Fruit fly (Drosophila melanogaster) whole organism, embryonic: ENCODE data around the gene Mo25.
A peak's percentile ranks its signal among the peaks of the same experiment; 100 is the strongest.

Source experiments
- Abd-B ChIP-seq: fragments of 200-800 bp; sonication (Bioruptor generic); optimal IDR thresholded peaks from 2 replicates; lab custom pipeline; 2018; ENCODE audit warnings: missing biosample characterization, mild to moderate bottlenecking, missing genetic modification characterization, moderate library complexity
- Bgb ChIP-seq: fragments of 200-800 bp; sonication (Bioruptor generic); IDR thresholded peaks from 2 replicates; pipeline ENCODE4 v1.3.6; 2022; ENCODE audit warnings: missing biosample characterization, missing genetic modification characterization; ENCODE audit not compliant: partially characterized antibody
- CG10431 ChIP-seq: fragments of 200-800 bp; sonication (Bioruptor generic); optimal IDR thresholded peaks from 3 replicates; lab custom pipeline; 2018; ENCODE audit warnings: missing biosample characterization, mild to moderate bottlenecking, missing genetic modification characterization
- CG10543 ChIP-seq: fragments of 200-800 bp; sonication (Bioruptor generic); optimal IDR thresholded peaks from 3 replicates; lab custom pipeline; 2017; ENCODE audit warnings: missing biosample characterization, mild to moderate bottlenecking, missing genetic modification characterization, moderate library complexity
- CG11695 ChIP-seq: fragments of 200-800 bp; sonication (Bioruptor generic); IDR thresholded peaks from 3 replicates; pipeline ENCODE4 v1.3.6; 2022; ENCODE audit warnings: missing biosample characterization, missing genetic modification characterization
- CG12769 ChIP-seq: fragments of 200-800 bp; sonication (Bioruptor generic); optimal IDR thresholded peaks from 2 replicates; lab custom pipeline; 2019; ENCODE audit warnings: missing biosample characterization, mild to moderate bottlenecking, missing genetic modification characterization, moderate library complexity
- CG13296 ChIP-seq: fragments of 200-800 bp; sonication (Bioruptor generic); optimal IDR thresholded peaks from 3 replicates; lab custom pipeline; 2018; ENCODE audit warnings: missing biosample characterization, mild to moderate bottlenecking, missing genetic modification characterization
- CG15269 ChIP-seq: fragments of 200-800 bp; sonication (Bioruptor generic); optimal IDR thresholded peaks from 2 replicates; lab custom pipeline; 2018; ENCODE audit warnings: missing biosample characterization, mild to moderate bottlenecking, missing genetic modification characterization, moderate library complexity
- CG1603 ChIP-seq: fragments of 200-800 bp; sonication (Bioruptor generic); optimal IDR thresholded peaks from 2 replicates; lab custom pipeline; 2019; ENCODE audit warnings: missing biosample characterization, mild to moderate bottlenecking, missing genetic modification characterization, moderate library complexity
- CG17186 ChIP-seq: fragments of 200-800 bp; sonication (Bioruptor generic); optimal IDR thresholded peaks from 3 replicates; lab custom pipeline; 2017; ENCODE audit warnings: missing biosample characterization, missing genetic modification reagents, missing genetic modification characterization
- CG2199 ChIP-seq: fragments of 200-800 bp; sonication (Bioruptor generic); IDR thresholded peaks from 3 replicates; pipeline ENCODE4 v1.3.6; 2022; ENCODE audit warnings: missing biosample characterization, missing genetic modification characterization
- CG30403 ChIP-seq: fragments of 200-800 bp; sonication (Bioruptor generic); optimal IDR thresholded peaks from 3 replicates; lab custom pipeline; 2016; ENCODE audit warnings: missing biosample characterization, missing genetic modification characterization
- CG31224 ChIP-seq: fragments of 200-800 bp; sonication (Bioruptor generic); IDR thresholded peaks from 2 replicates; pipeline ENCODE4 v1.3.6; 2022; ENCODE audit warnings: missing biosample characterization, missing genetic modification characterization
- CG42726 ChIP-seq: fragments of 200-800 bp; sonication (Bioruptor generic); IDR thresholded peaks from 2 replicates; pipeline ENCODE4 v1.3.6; 2022; ENCODE audit warnings: missing biosample characterization, missing genetic modification characterization; ENCODE audit not compliant: partially characterized antibody
- CG4328 ChIP-seq: fragments of 200-800 bp; sonication (Bioruptor generic); optimal IDR thresholded peaks from 3 replicates; lab custom pipeline; 2017; ENCODE audit warnings: missing biosample characterization, missing genetic modification reagents, missing genetic modification characterization
- CG8478 ChIP-seq: fragments of >200 bp; optimal IDR thresholded peaks from 2 replicates; lab custom pipeline; 2018
- CG9215 ChIP-seq: fragments of 200-800 bp; sonication (Bioruptor generic); IDR thresholded peaks from 2 replicates; pipeline ENCODE4 v1.3.6; 2022; ENCODE audit warnings: missing biosample characterization, missing genetic modification characterization
- CG9817 ChIP-seq: fragments of 200-800 bp; sonication (Bioruptor generic); optimal IDR thresholded peaks from 2 replicates; lab custom pipeline; 2018; ENCODE audit warnings: missing biosample characterization, mild to moderate bottlenecking, missing genetic modification characterization, moderate library complexity
- Dfd ChIP-seq, 2 experiments: fragments of >200 bp; optimal IDR thresholded peaks; 2 replicates each; lab custom pipeline; 2017; ENCODE audit warnings: missing biosample characterization in 2 of 2, missing genetic modification characterization in 2 of 2
- ERR ChIP-seq: fragments of 200-800 bp; sonication (Bioruptor generic); optimal IDR thresholded peaks from 2 replicates; lab custom pipeline; 2016; ENCODE audit warnings: missing biosample characterization, missing genetic modification characterization
- HLH4C ChIP-seq: fragments of 200-800 bp; sonication (Bioruptor generic); IDR thresholded peaks from 3 replicates; pipeline ENCODE4 v1.3.6; 2022; ENCODE audit warnings: missing biosample characterization, missing genetic modification characterization; ENCODE audit not compliant: partially characterized antibody
- HmgZ ChIP-seq: fragments of 200-800 bp; sonication (Bioruptor generic); optimal IDR thresholded peaks from 2 replicates; lab custom pipeline; 2018; ENCODE audit warnings: missing biosample characterization, mild to moderate bottlenecking, missing genetic modification characterization
- Hmx ChIP-seq: fragments of 200-800 bp; sonication (Bioruptor generic); optimal IDR thresholded peaks from 2 replicates; lab custom pipeline; 2016; ENCODE audit warnings: missing biosample characterization, missing genetic modification characterization
- Nf-YA ChIP-seq: fragments of 200-800 bp; sonication (Bioruptor generic); IDR thresholded peaks from 2 replicates; pipeline ENCODE4 v1.3.6; 2022; ENCODE audit warnings: missing biosample characterization, missing genetic modification characterization
- Rfx ChIP-seq: fragments of 200-800 bp; sonication (Bioruptor generic); IDR thresholded peaks from 2 replicates; pipeline ENCODE4 v1.3.6; 2022; ENCODE audit warnings: missing biosample characterization, missing genetic modification characterization
- Sry-β ChIP-seq: fragments of 200-800 bp; sonication (Bioruptor generic); optimal IDR thresholded peaks from 2 replicates; lab custom pipeline; 2018; ENCODE audit warnings: missing biosample characterization, mild to moderate bottlenecking, missing genetic modification characterization, moderate library complexity
- Ssrp ChIP-seq: fragments of 200-800 bp; sonication (Bioruptor generic); optimal IDR thresholded peaks from 2 replicates; lab custom pipeline; 2018; ENCODE audit warnings: missing biosample characterization, mild to moderate bottlenecking, missing genetic modification characterization, moderate library complexity
- bsh ChIP-seq, 2 experiments: fragments of 200-800 bp; sonication (Bioruptor generic); optimal IDR thresholded peaks; 2 replicates each; lab custom pipeline; 2017 to 2018; ENCODE audit warnings: mild to moderate bottlenecking in 2 of 2, missing biosample characterization in 2 of 2, missing genetic modification characterization in 2 of 2, moderate library complexity in 1 of 2
- btn ChIP-seq: fragments of 200-800 bp; sonication (Bioruptor generic); optimal IDR thresholded peaks from 2 replicates; lab custom pipeline; 2016; ENCODE audit warnings: missing biosample characterization, missing genetic modification characterization
- cg ChIP-seq: fragments of 200-800 bp; sonication (Bioruptor generic); optimal IDR thresholded peaks from 3 replicates; lab custom pipeline; 2019; ENCODE audit warnings: missing biosample characterization, mild to moderate bottlenecking, missing genetic modification characterization, moderate library complexity
- chn ChIP-seq: fragments of 200-800 bp; sonication (Bioruptor generic); optimal IDR thresholded peaks from 2 replicates; lab custom pipeline; 2016; ENCODE audit warnings: missing biosample characterization, missing genetic modification characterization
- en ChIP-seq: fragments of 200-800 bp; sonication (Bioruptor generic); optimal IDR thresholded peaks from 2 replicates; lab custom pipeline; 2016; ENCODE audit warnings: missing biosample characterization, missing genetic modification characterization
- grau ChIP-seq: fragments of 200-800 bp; optimal IDR thresholded peaks from 3 replicates; lab custom pipeline; 2019; ENCODE audit warnings: missing biosample characterization, mild to moderate bottlenecking, missing genetic modification characterization, moderate library complexity
- kay ChIP-seq: fragments of 200-800 bp; sonication (Bioruptor generic); optimal IDR thresholded peaks from 2 replicates; lab custom pipeline; 2016; ENCODE audit warnings: missing biosample characterization, missing genetic modification characterization
- nmo ChIP-seq: fragments of 200-800 bp; sonication (Bioruptor generic); optimal IDR thresholded peaks from 2 replicates; lab custom pipeline; 2018; ENCODE audit warnings: missing biosample characterization, mild to moderate bottlenecking, missing genetic modification characterization, moderate library complexity
- nom ChIP-seq: fragments of 200-800 bp; sonication (Bioruptor generic); optimal IDR thresholded peaks from 2 replicates; lab custom pipeline; 2017; ENCODE audit warnings: missing biosample characterization, missing genetic modification characterization, mild to moderate bottlenecking, moderate library complexity, missing genetic modification reagents
- pb ChIP-seq: fragments of 200-800 bp; sonication (Bioruptor generic); optimal IDR thresholded peaks from 3 replicates; lab custom pipeline; 2016; ENCODE audit warnings: missing biosample characterization, missing genetic modification characterization
- pho ChIP-seq: fragments of 200-800 bp; sonication (Bioruptor generic); optimal IDR thresholded peaks from 2 replicates; lab custom pipeline; 2016; ENCODE audit warnings: missing biosample characterization, missing genetic modification characterization
- pnt ChIP-seq: fragments of 200-800 bp; sonication (Bioruptor generic); optimal IDR thresholded peaks from 3 replicates; lab custom pipeline; 2016; ENCODE audit warnings: missing biosample characterization, missing genetic modification characterization
- pros ChIP-seq: fragments of 200-800 bp; sonication (Bioruptor generic); optimal IDR thresholded peaks from 3 replicates; lab custom pipeline; 2019; ENCODE audit warnings: missing biosample characterization, mild to moderate bottlenecking, missing genetic modification characterization, moderate library complexity
- pzg ChIP-seq: fragments of 200-800 bp; sonication (Bioruptor generic); optimal IDR thresholded peaks from 3 replicates; lab custom pipeline; 2018; ENCODE audit warnings: missing biosample characterization, mild to moderate bottlenecking, missing genetic modification characterization, moderate library complexity
- row ChIP-seq: fragments of 200-800 bp; sonication (Bioruptor generic); IDR thresholded peaks from 3 replicates; pipeline ENCODE4 v1.3.6; 2022; ENCODE audit warnings: missing biosample characterization, missing genetic modification characterization
- run ChIP-seq: fragments of 200-800 bp; sonication (Bioruptor generic); optimal IDR thresholded peaks from 3 replicates; lab custom pipeline; 2018; ENCODE audit warnings: missing biosample characterization, mild to moderate bottlenecking, missing genetic modification characterization
- sc ChIP-seq, 3 experiments: fragments of >200 bp in 2 of 3; fragments of 200-800 bp in 1 of 3; sonication (Bioruptor generic) in 1 of 3; optimal IDR thresholded peaks; 2 replicates in 2 of 3; 3 replicates in 1 of 3; lab custom pipeline; 2017; ENCODE audit warnings: mild to moderate bottlenecking in 1 of 3, missing biosample characterization in 1 of 3, missing genetic modification characterization in 1 of 3, missing genetic modification reagents in 1 of 3
- schlank ChIP-seq: fragments of 200-800 bp; sonication (Bioruptor generic); optimal IDR thresholded peaks from 2 replicates; lab custom pipeline; 2018; ENCODE audit warnings: missing biosample characterization, mild to moderate bottlenecking, missing genetic modification characterization
- sens ChIP-seq: fragments of 200-800 bp; sonication (Bioruptor generic); peaks from one replicate; lab custom pipeline; 2016; ENCODE audit warnings: missing biosample characterization, missing genetic modification characterization
- shn ChIP-seq: fragments of 200-800 bp; sonication (Bioruptor generic); optimal IDR thresholded peaks from 3 replicates; lab custom pipeline; 2016; ENCODE audit warnings: missing biosample characterization, missing genetic modification characterization
- unc-4 ChIP-seq: fragments of 200-800 bp; sonication (Bioruptor generic); IDR thresholded peaks from 2 replicates; pipeline ENCODE4 v1.3.6; 2022; ENCODE audit warnings: missing biosample characterization, missing genetic modification characterization; ENCODE audit not compliant: partially characterized antibody
- z ChIP-seq: fragments of 200-800 bp; sonication (Bioruptor generic); IDR thresholded peaks from 3 replicates; pipeline ENCODE4 v1.3.6; 2022; ENCODE audit warnings: missing biosample characterization, missing genetic modification characterization

Mo25 gene

DNA sequence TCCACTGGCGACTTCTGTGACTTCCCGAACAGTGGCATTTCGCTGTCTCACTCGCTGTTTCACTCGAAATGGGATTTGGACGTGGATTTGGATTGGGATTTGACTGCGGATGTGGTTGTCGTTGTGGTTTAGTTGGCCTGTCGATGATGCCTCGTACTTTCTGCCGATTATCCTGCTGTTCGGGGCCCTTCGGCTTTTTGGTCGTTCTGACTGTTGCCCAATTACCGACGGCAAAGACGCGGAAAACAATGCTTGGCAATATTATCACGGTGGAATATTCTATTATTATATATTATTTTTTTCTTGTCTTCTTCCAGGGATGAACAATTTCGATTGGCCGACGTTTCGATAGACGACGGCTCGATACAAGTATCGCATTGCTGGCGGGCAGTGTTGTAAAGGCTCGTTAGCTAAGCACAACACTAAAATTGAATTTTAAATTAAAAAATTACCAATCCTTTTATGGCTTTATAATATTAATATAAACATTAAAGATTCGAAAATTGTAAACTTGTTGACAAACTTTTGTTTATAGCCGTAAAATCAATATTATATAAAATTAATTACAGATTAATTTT is at the start of gene Mo25 (continued):
- TF ChIP-seq CG17186 (GFP tag; lab: Kevin White, UChicago) = no peak
- TF ChIP-seq pros (GFP tag; lab: Kevin White, UChicago) = no peak
- peak; percentile 44 for TF ChIP-seq CG13296 (GFP tag; lab: Kevin White, UChicago)
- TF ChIP-seq CG42726 (GFP tag; lab: Robert Waterston, UW) = peak; percentile 47; the same call in 1 of the 2 replicates
- no peak for TF ChIP-seq pho
- TF ChIP-seq Ssrp (tag; lab: Kevin White, UChicago) = no peak
- no peak for TF ChIP-seq CG11695 (GFP tag; lab: Robert Waterston, UW)
- TF ChIP-seq CG9215 (GFP tag; lab: Robert Waterston, UW) = no peak
- TF ChIP-seq CG10431 = peak; percentile 26
- no peak for TF ChIP-seq kay (GFP tag; lab: Kevin White, UChicago)
- TF ChIP-seq btn (GFP tag; lab: Kevin White, UChicago) = no peak
- TF ChIP-seq nmo (GFP tag; lab: Kevin White, UChicago) = peak; percentile 40
- TF ChIP-seq cg (GFP tag; lab: Kevin White, UChicago) = no peak
- TF ChIP-seq pzg (GFP tag; lab: Kevin White, UChicago) = peak; percentile 80
- peak; percentile 20 for TF ChIP-seq chn (GFP tag; lab: Kevin White, UChicago)
- TF ChIP-seq CG4328 = peak; percentile 7
- TF ChIP-seq CG8478 (lab: Kevin White, UChicago) = no peak
- TF ChIP-seq grau (tag; lab: Kevin White, UChicago) = peak; percentile 50
- TF ChIP-seq Nf-YA (GFP tag; lab: Robert Waterston, UW) = no peak
- TF ChIP-seq CG1603 (tag; lab: Kevin White, UChicago) = peak; percentile 49
- no peak for TF ChIP-seq schlank
- TF ChIP-seq Dfd (GFP tag; optimal IDR thresholded peaks at IDR 0.05; lab: Kevin White, UChicago) = no peak
- TF ChIP-seq unc-4 = peak; percentile 81
- peak; percentile 77 for TF ChIP-seq Rfx
- no peak for TF ChIP-seq shn (GFP tag; lab: Kevin White, UChicago)
- no peak for TF ChIP-seq pnt (GFP tag; lab: Kevin White, UChicago)
- TF ChIP-seq Bgb (GFP tag; lab: Robert Waterston, UW) = peak; percentile 83
- TF ChIP-seq pb (GFP tag; lab: Kevin White, UChicago) = no peak
- peak; percentile 23 for TF ChIP-seq CG9817 (tag; lab: Kevin White, UChicago)
- peak; percentile 56 for TF ChIP-seq CG30403 (GFP tag; lab: Kevin White, UChicago)
- TF ChIP-seq row = peak; percentile 58; the same call in 2 of the 3 replicates
- TF ChIP-seq CG10543 (GFP tag; lab: Kevin White, UChicago) = no peak
- peak in 1 of 2 experiments; percentile 18 for TF ChIP-seq bsh (GFP tag; optimal IDR thresholded peaks at IDR 0.05; lab: Kevin White, UChicago)
- TF ChIP-seq ERR (GFP tag; lab: Kevin White, UChicago) = peak; percentile 3
- peak; percentile 2 for TF ChIP-seq sens (GFP tag; lab: Kevin White, UChicago)
- TF ChIP-seq Sry-β (GFP tag; lab: Kevin White, UChicago) = no peak
- TF ChIP-seq CG2199 (GFP tag; lab: Robert Waterston, UW) = no peak
- TF ChIP-seq Hmx (GFP tag; lab: Kevin White, UChicago) = no peak
- peak; percentile 73 for TF ChIP-seq HmgZ (tag; lab: Kevin White, UChicago)
- peak; percentile 7 for TF ChIP-seq Abd-B (GFP tag; lab: Kevin White, UChicago)
- TF ChIP-seq CG12769 = no peak
- TF ChIP-seq run (tag; lab: Kevin White, UChicago) = no peak
- TF ChIP-seq nom (GFP tag; lab: Kevin White, UChicago) = peak; percentile 1
- TF ChIP-seq CG15269 = no peak
- no peak for TF ChIP-seq z (GFP tag; lab: Robert Waterston, UW)
- no peak for TF ChIP-seq sc (optimal IDR thresholded peaks at IDR 0.05; lab: Kevin White, UChicago)
- TF ChIP-seq sc (GFP tag; optimal IDR thresholded peaks at IDR 0.05; lab: Kevin White, UChicago) = no peak
- 0 out of 2 replicates have a peak, but pooled peaks have one; percentile 17 for TF ChIP-seq CG31224
- no peak for TF ChIP-seq en
- peak; percentile 66; the same call in 2 of the 3 replicates for TF ChIP-seq HLH4C (GFP tag; lab: Robert Waterston, UW)
